Fruit fly (Drosophila melanogaster): ENCODE data around the gene Nedd8.

- TF ChIP-seq sqz (GFP tag; optimal IDR thresholded peaks at IDR 0.05) = no peak
- TF ChIP-seq CG18262 (tag; optimal IDR thresholded peaks at IDR 0.05) = no peak
- TF ChIP-seq cad (GFP tag; optimal IDR thresholded peaks at IDR 0.05) = no peak
- no peak for TF ChIP-seq Aef1 (GFP tag; IDR thresholded peaks at IDR 0.05)
- TF ChIP-seq Nf-YB (GFP tag; optimal IDR thresholded peaks at IDR 0.05) = no peak
- TF ChIP-seq BEAF-32 (GFP tag; optimal IDR thresholded peaks at IDR 0.05) = no peak
- no peak for TF ChIP-seq CG7271 (tag; optimal IDR thresholded peaks at IDR 0.05)
- TF ChIP-seq CG8478 (optimal IDR thresholded peaks at IDR 0.05) = no peak
- no peak for TF ChIP-seq dan (GFP tag; IDR thresholded peaks at IDR 0.05)
- no peak for TF ChIP-seq psq (GFP tag; optimal IDR thresholded peaks at IDR 0.05)
- TF ChIP-seq B-H2 (GFP tag; optimal IDR thresholded peaks at IDR 0.05) = no peak
These were observed 34.1 kb downstream of the Nedd8 start for dm6 chr2L:18917584-18917983.

All from whole organism, embryonic.